Worm (Caenorhabditis elegans): ENCODE measurements around the gene R05D8.7.

Gene R05D8.7

ce11 chrV:2728236-2728635 lies 34.8 kb downstream of the R05D8.7 start, which contains the start of gene str-33:
Gene str-33 (plus strand): TSS chrV:2728536.
- no peak for TF ChIP-seq cog-1 (tag; optimal IDR thresholded peaks at IDR 0.05)
- TF ChIP-seq ztf-29 (GFP tag; IDR thresholded peaks at IDR 0.05), result no peak

ce11 chrV:2727101-2727500 lies 35.9 kb downstream of the R05D8.7 start, which contains the start of gene str-13:
Gene str-13 (minus strand): TSS chrV:2727201.
- TF ChIP-seq tab-1 (GFP tag; IDR thresholded peaks at IDR 0.05), result no peak
- TF ChIP-seq ztf-29 (GFP tag; IDR thresholded peaks at IDR 0.05), result no peak
- no peak for TF ChIP-seq T22C8.4 (GFP tag; IDR thresholded peaks at IDR 0.05)

DNA sequence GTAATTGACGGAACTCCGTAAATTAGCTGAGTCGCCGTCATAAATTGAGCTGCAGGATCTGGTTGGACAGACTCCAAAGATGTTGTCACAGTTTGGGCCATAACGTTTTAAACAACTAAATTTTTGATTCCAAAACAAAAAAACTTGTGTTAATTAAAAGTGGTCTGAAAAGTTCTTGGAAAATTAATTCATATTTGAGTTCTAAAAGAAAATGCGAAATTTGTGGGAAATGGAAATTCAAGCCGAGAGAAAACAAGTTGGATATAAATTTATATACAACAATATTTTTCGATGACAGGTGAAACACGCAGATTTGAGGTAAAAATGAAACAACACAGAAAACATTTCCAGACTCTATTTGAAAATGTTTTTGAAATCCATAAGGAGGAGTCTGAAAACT lies 37.8 kb downstream of the R05D8.7 start, which contains the start of gene srg-59:
Gene srg-59, minus strand, starts transcription at position 101 of the 400 bp plus-strand sequence.
- no peak for TF ChIP-seq ztf-29 (GFP tag; IDR thresholded peaks at IDR 0.05)
- TF ChIP-seq ref-1 (GFP tag; conservative IDR thresholded peaks at IDR 0.05), result no peak
- TF ChIP-seq klf-2 (GFP tag; conservative IDR thresholded peaks at IDR 0.05), result no peak
- TF ChIP-seq med-1 (GFP tag; optimal IDR thresholded peaks at IDR 0.05; ENCODE audit: insufficient read depth), result no peak
- TF ChIP-seq flt-1 (GFP tag; IDR thresholded peaks at IDR 0.05), result no peak
- no peak for TF ChIP-seq tab-1 (GFP tag; IDR thresholded peaks at IDR 0.05)
- no peak for TF ChIP-seq cog-1 (tag; optimal IDR thresholded peaks at IDR 0.05)
- no peak for TF ChIP-seq ztf-23 (GFP tag; IDR thresholded peaks at IDR 0.05)
- no peak for TF ChIP-seq T22C8.4 (GFP tag; IDR thresholded peaks at IDR 0.05)

DNA sequence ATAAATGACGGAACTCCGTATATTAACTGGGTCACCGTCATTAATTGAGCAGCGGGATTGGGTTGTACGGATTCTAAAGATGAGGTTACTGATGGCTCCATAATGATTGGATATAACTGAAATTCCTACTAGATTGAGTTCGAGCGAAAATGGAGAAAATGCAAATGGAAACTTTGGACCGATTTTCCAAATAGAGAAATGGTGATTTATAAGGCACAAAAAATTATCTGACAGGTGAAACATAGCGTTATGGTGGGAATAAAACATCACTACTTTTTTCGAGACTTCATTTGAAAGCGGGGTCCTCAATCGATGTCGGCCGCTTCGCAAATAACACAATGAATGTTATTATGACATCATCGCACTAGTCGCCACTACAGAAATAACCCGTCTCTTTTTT lies 40.5 kb downstream of the R05D8.7 start, which contains the start of gene srg-60:
Gene srg-60, minus strand, starts transcription at position 101 of the 400 bp plus-strand sequence.
- no peak for TF ChIP-seq T22C8.4 (GFP tag; IDR thresholded peaks at IDR 0.05)
- no peak for TF ChIP-seq ref-1 (GFP tag; conservative IDR thresholded peaks at IDR 0.05)
- TF ChIP-seq ztf-23 (GFP tag; IDR thresholded peaks at IDR 0.05), result no peak
- no peak for TF ChIP-seq ztf-29 (GFP tag; IDR thresholded peaks at IDR 0.05)
- no peak for TF ChIP-seq cog-1 (tag; optimal IDR thresholded peaks at IDR 0.05)
- TF ChIP-seq med-1 (GFP tag; optimal IDR thresholded peaks at IDR 0.05; ENCODE audit: insufficient read depth), result no peak
- no peak for TF ChIP-seq tab-1 (GFP tag; IDR thresholded peaks at IDR 0.05)
- no peak for TF ChIP-seq klf-2 (GFP tag; conservative IDR thresholded peaks at IDR 0.05)
- TF ChIP-seq flt-1 (GFP tag; IDR thresholded peaks at IDR 0.05), result no peak

DNA sequence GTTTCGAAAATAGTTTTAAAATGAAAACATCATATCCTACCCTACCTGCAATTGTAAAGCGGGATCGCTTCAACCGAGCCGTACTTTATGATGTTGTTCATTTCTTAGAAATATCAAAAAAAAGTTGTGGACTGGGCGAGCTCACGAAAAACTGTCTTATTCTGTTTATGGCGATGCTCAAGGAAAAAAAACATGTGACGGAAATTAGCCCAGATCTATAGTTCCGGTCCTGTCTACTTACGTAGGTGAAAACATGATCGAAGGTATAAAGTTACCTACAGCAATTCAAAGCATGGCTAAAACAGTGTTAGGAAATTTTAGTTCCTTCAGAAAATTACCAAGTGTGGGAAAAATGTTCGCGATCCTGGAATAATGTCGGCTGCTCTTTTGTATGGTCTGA lies 42.2 kb downstream of the R05D8.7 start, which contains the start of gene srt-27:
Gene srt-27, minus strand, starts transcription at position 101 of the 400 bp plus-strand sequence.
- TF ChIP-seq tab-1 (GFP tag; IDR thresholded peaks at IDR 0.05) (no peak), ztf-23 (GFP tag; IDR thresholded peaks at IDR 0.05) (no peak), ztf-29 (GFP tag; IDR thresholded peaks at IDR 0.05) (no peak), med-1 (GFP tag; optimal IDR thresholded peaks at IDR 0.05; ENCODE audit: insufficient read depth) (no peak)

ce11 chrV:2718688-2719185 lies 44.3 kb downstream of the R05D8.7 start, which contains the start of gene srt-29:
Gene srt-29 (minus strand): TSS chrV:2719135.
- no peak for TF ChIP-seq cog-1 (tag; optimal IDR thresholded peaks at IDR 0.05)

DNA sequence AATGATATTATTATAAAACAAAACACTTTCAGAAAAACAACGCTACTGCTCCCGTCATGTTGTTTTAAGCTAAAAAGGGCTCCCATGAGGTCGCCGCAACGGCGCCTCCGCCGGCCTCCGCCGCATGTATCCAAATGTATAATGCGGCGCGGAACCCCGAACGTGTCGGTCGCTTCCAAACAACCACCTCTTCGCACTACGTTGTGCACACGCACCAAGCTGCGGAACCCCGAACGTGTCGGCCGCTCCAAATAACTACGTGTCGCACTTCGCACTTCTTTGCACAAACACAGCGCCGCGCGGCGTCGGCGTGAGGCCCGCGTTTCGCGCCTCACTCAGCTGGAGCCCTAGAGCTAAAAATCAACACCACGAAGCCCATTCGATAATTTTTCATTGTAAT lies 46.1 kb downstream of the R05D8.7 start:
- no peak for TF ChIP-seq ztf-23 (GFP tag; IDR thresholded peaks at IDR 0.05)
- no peak for TF ChIP-seq ztf-29 (GFP tag; IDR thresholded peaks at IDR 0.05)
- TF ChIP-seq med-1 (GFP tag; optimal IDR thresholded peaks at IDR 0.05; ENCODE audit: insufficient read depth), result no peak
- no peak for TF ChIP-seq flt-1 (GFP tag; IDR thresholded peaks at IDR 0.05)
- TF ChIP-seq klf-2 (GFP tag; conservative IDR thresholded peaks at IDR 0.05), result no peak
- TF ChIP-seq cog-1 (tag; optimal IDR thresholded peaks at IDR 0.05), result no peak
- TF ChIP-seq ref-1 (GFP tag; conservative IDR thresholded peaks at IDR 0.05), result no peak
- TF ChIP-seq tab-1 (GFP tag; IDR thresholded peaks at IDR 0.05), result no peak
- no peak for TF ChIP-seq T22C8.4 (GFP tag; IDR thresholded peaks at IDR 0.05)

ce11 chrV:2713532-2713931 lies 49.5 kb downstream of the R05D8.7 start, which contains the start of gene srt-28:
Gene srt-28 (minus strand): TSS chrV:2713632.
- no peak for TF ChIP-seq ztf-29 (GFP tag; IDR thresholded peaks at IDR 0.05)
